Worm (Caenorhabditis elegans) whole organism, L2 larva: ENCODE results near the gene smi-1.

Experiments used
- C34F6.9 ChIP-seq: fragments of 150-350 bp; optimal IDR thresholded peaks from 2 replicates; lab custom pipeline; 2014; ENCODE audit warnings: missing biosample characterization, missing genetic modification characterization
- ZK546.5 ChIP-seq: sonication (generic microtip); optimal IDR thresholded peaks from 2 replicates; lab custom pipeline; 2017; ENCODE audit warnings: missing biosample characterization, missing genetic modification characterization
- ama-1 ChIP-seq: fragments of 150-350 bp; optimal IDR thresholded peaks from 2 replicates; lab custom pipeline; 2018; ENCODE audit warnings: inconsistent platforms
- dmd-4 ChIP-seq: sonication (generic microtip); optimal IDR thresholded peaks from 2 replicates; lab custom pipeline; 2017; ENCODE audit warnings: missing biosample characterization, missing genetic modification characterization
- lin-11 ChIP-seq: fragments of 150-350 bp; sonication (generic microtip); optimal IDR thresholded peaks from 2 replicates; lab custom pipeline; 2014; ENCODE audit warnings: missing biosample characterization, missing genetic modification characterization, inconsistent platforms, mixed read lengths
- lin-13 ChIP-seq: fragments of 150-350 bp; optimal IDR thresholded peaks from 2 replicates; lab custom pipeline; 2014; ENCODE audit warnings: missing biosample characterization, missing genetic modification reagents, missing genetic modification characterization
- lsy-2 ChIP-seq, 2 experiments: fragments of 150-350 bp in 1 of 2; sonication (generic microtip) in 1 of 2; optimal IDR thresholded peaks; 2 replicates each; lab custom pipeline; 2014 to 2017; ENCODE audit warnings: missing biosample characterization in 2 of 2, missing genetic modification characterization in 2 of 2
- sem-4 ChIP-seq: fragments of 150-350 bp; optimal IDR thresholded peaks from 2 replicates; lab custom pipeline; 2014; ENCODE audit warnings: missing biosample characterization, missing genetic modification reagents, missing genetic modification characterization
- snpc-4 ChIP-seq: fragments of 150-350 bp; optimal IDR thresholded peaks from 2 replicates; lab custom pipeline; 2014; ENCODE audit warnings: missing biosample characterization, missing genetic modification characterization
- unc-62 ChIP-seq: fragments of 150-350 bp; optimal IDR thresholded peaks from 2 replicates; lab custom pipeline; 2014; ENCODE audit warnings: missing biosample characterization, missing genetic modification reagents, missing genetic modification characterization
- ztf-11 ChIP-seq: sonication (generic microtip); optimal IDR thresholded peaks from 2 replicates; lab custom pipeline; 2017; ENCODE audit warnings: missing biosample characterization, missing genetic modification characterization
- ztf-4 ChIP-seq: fragments of 150-350 bp; optimal IDR thresholded peaks from 2 replicates; lab custom pipeline; 2014; ENCODE audit warnings: missing biosample characterization, missing genetic modification characterization

ce11 chrIII:1918311-1918932, 40.3 kb downstream of the smi-1 start:
- TF ChIP-seq dmd-4 (tag; lab: Kevin White, UChicago) (no peak), ztf-11 (tag; lab: Kevin White, UChicago) (no peak), C34F6.9 (no peak), snpc-4 (tag; lab: Kevin White, UChicago) (no peak), unc-62 (no peak), ama-1 (lab: Kevin White, UChicago) (no peak), lin-11 (tag; lab: Kevin White, UChicago) (no peak), lin-13 (GFP tag; lab: Kevin White, UChicago) (no peak), sem-4 (tag; lab: Kevin White, UChicago) (no peak), ztf-4 (no peak), lsy-2 (tag; optimal IDR thresholded peaks at IDR 0.05; lab: Kevin White, UChicago) (no peak), ZK546.5 (tag; lab: Kevin White, UChicago) (no peak)
